Worm (Caenorhabditis elegans) whole organism, L1 larva: ENCODE measurements around the gene txt-17.

Experiments used
- alr-1 ChIP-seq: fragments of 200-800 bp; sonication (Bioruptor generic); optimal IDR thresholded peaks from 2 replicates; lab custom pipeline; 2018; ENCODE audit warnings: borderline replicate concordance, mild to moderate bottlenecking, missing genetic modification characterization, missing compliant biosample characterization
- fos-1 ChIP-seq: fragments of 150-350 bp; optimal IDR thresholded peaks from 2 replicates; lab custom pipeline; 2014; ENCODE audit warnings: missing biosample characterization, missing genetic modification characterization
- mdl-1 ChIP-seq, 2 experiments: fragments of 150-350 bp; optimal IDR thresholded peaks; 2 replicates each; lab custom pipeline; 2014 to 2017; ENCODE audit warnings: missing biosample characterization in 2 of 2, missing genetic modification characterization in 2 of 2, inconsistent platforms in 1 of 2
- unc-30 ChIP-seq: sonication (generic microtip); optimal IDR thresholded peaks from 2 replicates; lab custom pipeline; 2017; ENCODE audit warnings: missing biosample characterization, missing genetic modification characterization
- unc-62 ChIP-seq: fragments of 150-350 bp; optimal IDR thresholded peaks from 2 replicates; lab custom pipeline; 2014; ENCODE audit warnings: missing biosample characterization, missing genetic modification reagents, missing genetic modification characterization

DNA sequence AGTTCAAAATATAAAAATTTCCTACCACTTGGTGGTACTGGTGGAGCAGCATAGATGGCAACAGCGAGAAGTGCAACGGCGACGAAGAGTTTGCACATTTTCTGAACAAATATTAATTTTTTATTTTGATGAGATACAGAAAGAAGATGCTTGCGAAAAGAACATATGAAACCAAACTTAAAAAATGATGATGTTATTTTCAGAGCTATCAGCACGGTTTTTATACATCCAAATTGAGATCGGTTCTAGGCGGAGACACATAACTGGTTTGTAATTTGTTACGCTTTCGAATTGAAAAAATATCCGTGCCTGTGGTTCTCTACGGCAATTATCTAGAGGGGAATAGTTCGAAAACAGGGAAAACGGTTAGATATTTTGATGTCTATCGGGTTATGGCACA lies at the start of gene txt-17:
- no peak for TF ChIP-seq unc-30
- TF ChIP-seq fos-1 (tag; lab: Kevin White, UChicago), result no peak
- TF ChIP-seq mdl-1 (tag; optimal IDR thresholded peaks at IDR 0.05; lab: Kevin White, UChicago), result no peak
- no peak for TF ChIP-seq unc-62 (GFP tag; lab: Kevin White, UChicago)
- TF ChIP-seq alr-1 (tag; lab: Kevin White, UChicago), result no peak
